Worm (Caenorhabditis elegans) whole organism, L1 larva: ENCODE data around the gene F15A8.1.

Experiments used
- Y116A8C.19 ChIP-seq: sonication (generic microtip); optimal IDR thresholded peaks from 2 replicates; lab custom pipeline; 2016; ENCODE audit warnings: missing compliant biosample characterization, missing genetic modification characterization, borderline replicate concordance
- alr-1 ChIP-seq: fragments of 200-800 bp; sonication (Bioruptor generic); optimal IDR thresholded peaks from 2 replicates; lab custom pipeline; 2018; ENCODE audit warnings: borderline replicate concordance, mild to moderate bottlenecking, missing genetic modification characterization, missing compliant biosample characterization
- ama-1 ChIP-seq: fragments of 150-350 bp; optimal IDR thresholded peaks from 2 replicates; lab custom pipeline; 2014
- ceh-63 ChIP-seq: fragments of 200-800 bp; sonication (Bioruptor generic); optimal IDR thresholded peaks from 2 replicates; lab custom pipeline; 2018; ENCODE audit warnings: mild to moderate bottlenecking, missing genetic modification characterization, missing compliant biosample characterization
- ceh-8 ChIP-seq: fragments of 200-800 bp; sonication (Bioruptor generic); optimal IDR thresholded peaks from 2 replicates; lab custom pipeline; 2018; ENCODE audit warnings: mild to moderate bottlenecking, missing genetic modification characterization, moderate library complexity, missing compliant biosample characterization
- ceh-82 ChIP-seq, 3 experiments: fragments of 150-350 bp in 1 of 3; sonication (generic microtip) in 2 of 3; optimal IDR thresholded peaks; 2 replicates each; lab custom pipeline; 2014 to 2017; ENCODE audit warnings: missing biosample characterization in 3 of 3, missing genetic modification characterization in 3 of 3
- dpl-1 ChIP-seq, 3 experiments: fragments of 150-350 bp in 2 of 3; sonication (generic microtip) in 1 of 3; optimal IDR thresholded peaks; 2 replicates each; lab custom pipeline; 2014 to 2017; ENCODE audit warnings: missing biosample characterization in 3 of 3, missing genetic modification characterization in 3 of 3, missing genetic modification reagents in 3 of 3
- dsc-1 ChIP-seq: sonication (generic microtip); optimal IDR thresholded peaks from 2 replicates; lab custom pipeline; 2016; ENCODE audit warnings: mild to moderate bottlenecking, missing genetic modification characterization, missing compliant biosample characterization
- efl-3 ChIP-seq: fragments of 200-800 bp; sonication (Bioruptor generic); optimal IDR thresholded peaks from 2 replicates; lab custom pipeline; 2018; ENCODE audit warnings: mild to moderate bottlenecking, missing genetic modification characterization, missing compliant biosample characterization
- elt-3 ChIP-seq, 6 experiments: fragments of 150-350 bp in 1 of 6; sonication (generic microtip); optimal IDR thresholded peaks; 2 replicates each; lab custom pipeline; 2017 to 2018; ENCODE audit warnings: missing biosample characterization in 6 of 6, missing genetic modification characterization in 6 of 6, inconsistent platforms in 1 of 6
- fkh-10 ChIP-seq: sonication (generic microtip); optimal IDR thresholded peaks from 2 replicates; lab custom pipeline; 2017; ENCODE audit warnings: missing biosample characterization, missing genetic modification reagents, missing genetic modification characterization
- fkh-4 ChIP-seq: sonication (generic microtip); optimal IDR thresholded peaks from 2 replicates; lab custom pipeline; 2016; ENCODE audit warnings: missing compliant biosample characterization, missing genetic modification characterization, borderline replicate concordance
- hlh-17 ChIP-seq: fragments of 200-800 bp; sonication (Bioruptor generic); optimal IDR thresholded peaks from 2 replicates; lab custom pipeline; 2018; ENCODE audit warnings: missing genetic modification characterization, mild to moderate bottlenecking, missing compliant biosample characterization, moderate library complexity, borderline replicate concordance
- hlh-4 ChIP-seq: sonication (generic microtip); optimal IDR thresholded peaks from 2 replicates; lab custom pipeline; 2016; ENCODE audit warnings: mild to moderate bottlenecking, missing genetic modification characterization, missing compliant biosample characterization
- isw-1 ChIP-seq: fragments of 200-800 bp; sonication (Bioruptor generic); IDR thresholded peaks from 2 replicates; pipeline ENCODE4 v1.3.6; 2022; ENCODE audit warnings: missing genetic modification characterization, missing compliant biosample characterization
- lin-14 ChIP-seq: fragments of 200-800 bp; sonication (Bioruptor generic); optimal IDR thresholded peaks from 2 replicates; lab custom pipeline; 2018; ENCODE audit warnings: mild to moderate bottlenecking, missing genetic modification characterization, moderate library complexity, missing compliant biosample characterization
- lin-15B ChIP-seq: fragments of 150-350 bp; sonication (generic microtip); optimal IDR thresholded peaks from 3 replicates; lab custom pipeline; 2014; ENCODE audit warnings: missing biosample characterization, missing genetic modification characterization
- lin-39 ChIP-seq: fragments of 150-350 bp; optimal IDR thresholded peaks from 2 replicates; lab custom pipeline; 2014; ENCODE audit warnings: missing biosample characterization, missing genetic modification reagents, missing genetic modification characterization
- lir-3 ChIP-seq: sonication (generic microtip); optimal IDR thresholded peaks from 2 replicates; lab custom pipeline; 2016; ENCODE audit warnings: mild to moderate bottlenecking, missing genetic modification characterization, moderate library complexity, missing compliant biosample characterization; ENCODE audit not compliant: poor library complexity
- mab-9 ChIP-seq: fragments of 200-800 bp; sonication (Bioruptor generic); IDR thresholded peaks from 2 replicates; pipeline ENCODE4 v1.3.6; 2022; ENCODE audit warnings: missing genetic modification reagents, missing genetic modification characterization, missing compliant biosample characterization
- mdl-1 ChIP-seq, 2 experiments: fragments of 150-350 bp; optimal IDR thresholded peaks; 2 replicates each; lab custom pipeline; 2014 to 2017; ENCODE audit warnings: missing biosample characterization in 2 of 2, missing genetic modification characterization in 2 of 2, inconsistent platforms in 1 of 2
- mef-2 ChIP-seq: fragments of 150-350 bp; optimal IDR thresholded peaks from 2 replicates; lab custom pipeline; 2014; ENCODE audit warnings: missing biosample characterization, missing genetic modification characterization
- nhr-12 ChIP-seq: sonication (generic microtip); optimal IDR thresholded peaks from 2 replicates; lab custom pipeline; 2017; ENCODE audit warnings: missing biosample characterization, missing genetic modification characterization
- nhr-19 ChIP-seq: fragments of 200-800 bp; sonication (Bioruptor generic); conservative IDR thresholded peaks from 2 replicates; pipeline ENCODE4 v1.3.6; 2022; ENCODE audit warnings: missing genetic modification characterization, missing compliant biosample characterization
- nhr-20 ChIP-seq: sonication (generic microtip); optimal IDR thresholded peaks from 2 replicates; lab custom pipeline; 2016; ENCODE audit warnings: mild to moderate bottlenecking, missing genetic modification characterization, missing compliant biosample characterization
- nhr-47 ChIP-seq: sonication (generic microtip); optimal IDR thresholded peaks from 2 replicates; lab custom pipeline; 2016; ENCODE audit warnings: mild to moderate bottlenecking, missing genetic modification characterization, moderate library complexity, missing compliant biosample characterization
- nhr-71 ChIP-seq: sonication (generic microtip); optimal IDR thresholded peaks from 2 replicates; lab custom pipeline; 2016; ENCODE audit warnings: mild to moderate bottlenecking, missing genetic modification characterization, moderate library complexity, missing compliant biosample characterization
- nhr-76 ChIP-seq: sonication (generic microtip); optimal IDR thresholded peaks from 2 replicates; lab custom pipeline; 2017; ENCODE audit warnings: missing biosample characterization, missing genetic modification characterization
- nhr-77 ChIP-seq: fragments of 150-350 bp; optimal IDR thresholded peaks from 2 replicates; lab custom pipeline; 2014; ENCODE audit warnings: missing biosample characterization, missing genetic modification characterization
- nhr-90 ChIP-seq: sonication (generic microtip); optimal IDR thresholded peaks from 2 replicates; lab custom pipeline; 2016; ENCODE audit warnings: mild to moderate bottlenecking, missing genetic modification characterization, missing compliant biosample characterization; ENCODE audit not compliant: poor library complexity
- pqm-1 ChIP-seq: sonication (generic microtip); optimal IDR thresholded peaks from 3 replicates; lab custom pipeline; 2017; ENCODE audit warnings: missing biosample characterization, missing genetic modification characterization
- rnt-1 ChIP-seq: sonication (generic microtip); optimal IDR thresholded peaks from 2 replicates; lab custom pipeline; 2016; ENCODE audit warnings: mild to moderate bottlenecking, missing genetic modification characterization, moderate library complexity, missing compliant biosample characterization
- skn-1 ChIP-seq: fragments of 150-350 bp; optimal IDR thresholded peaks from 2 replicates; lab custom pipeline; 2014; ENCODE audit warnings: missing biosample characterization, missing genetic modification characterization
- snpc-4 ChIP-seq: fragments of 150-350 bp; optimal IDR thresholded peaks from 2 replicates; lab custom pipeline; 2014; ENCODE audit warnings: missing biosample characterization, missing genetic modification characterization
- sox-4 ChIP-seq: sonication (generic microtip); optimal IDR thresholded peaks from 2 replicates; lab custom pipeline; 2016; ENCODE audit warnings: missing genetic modification characterization, missing compliant biosample characterization
- swsn-7 ChIP-seq: sonication (generic microtip); optimal IDR thresholded peaks from 2 replicates; lab custom pipeline; 2016; ENCODE audit warnings: missing genetic modification characterization, missing compliant biosample characterization
- tbx-2 ChIP-seq: sonication (generic microtip); optimal IDR thresholded peaks from 2 replicates; lab custom pipeline; 2016; ENCODE audit warnings: missing genetic modification characterization, missing compliant biosample characterization
- unc-130 ChIP-seq: fragments of 150-350 bp; optimal IDR thresholded peaks from 2 replicates; lab custom pipeline; 2017; ENCODE audit warnings: missing biosample characterization, missing genetic modification characterization, inconsistent platforms
- vab-15 ChIP-seq: sonication (generic microtip); optimal IDR thresholded peaks from 2 replicates; lab custom pipeline; 2017; ENCODE audit warnings: missing genotype, mild to moderate bottlenecking, missing genetic modification characterization, missing compliant biosample characterization
- zip-4 ChIP-seq: fragments of 200-800 bp; sonication (Bioruptor generic); optimal IDR thresholded peaks from 2 replicates; lab custom pipeline; 2018; ENCODE audit warnings: mild to moderate bottlenecking, missing genetic modification characterization, moderate library complexity, missing compliant biosample characterization

F15A8.1 gene

ce11 chrX:4429364-4429763 is 11.4 kb upstream of the F15A8.1 start:
- TF ChIP-seq fkh-10 (GFP tag; lab: Kevin White, UChicago) (no peak), mdl-1 (tag; optimal IDR thresholded peaks at IDR 0.05; lab: Kevin White, UChicago) (no peak), hlh-4 (tag; lab: Kevin White, UChicago) (no peak), lir-3 (tag; lab: Kevin White, UChicago) (no peak), efl-3 (GFP tag; lab: Kevin White, UChicago) (no peak), nhr-19 (GFP tag; lab: Robert Waterston, UW) (peak; percentile 26; the same call in 1 of the 2 replicates), ceh-63 (no peak), mab-9 (GFP tag; lab: Robert Waterston, UW) (no peak), unc-130 (tag; lab: Kevin White, UChicago) (no peak), dsc-1 (tag; lab: Kevin White, UChicago) (peak; percentile 10), lin-14 (GFP tag; lab: Kevin White, UChicago) (peak; percentile 38), zip-4 (no peak), hlh-17 (GFP tag; lab: Kevin White, UChicago) (no peak), swsn-7 (no peak), mef-2 (tag; lab: Kevin White, UChicago) (no peak), nhr-71 (tag; lab: Kevin White, UChicago) (peak; percentile 45), elt-3 (tag; optimal IDR thresholded peaks at IDR 0.05; lab: Kevin White, UChicago) (no peak), nhr-76 (no peak), nhr-12 (tag; lab: Kevin White, UChicago) (no peak), pqm-1 (tag; lab: Kevin White, UChicago) (no peak), Y116A8C.19 (tag; lab: Kevin White, UChicago) (no peak), dpl-1 (GFP tag; optimal IDR thresholded peaks at IDR 0.05; lab: Kevin White, UChicago) (no peak), isw-1 (GFP tag; lab: Robert Waterston, UW) (no peak), ama-1 (no peak), nhr-77 (no peak), nhr-90 (tag; lab: Kevin White, UChicago) (no peak), nhr-20 (tag; lab: Kevin White, UChicago) (no peak), rnt-1 (tag; lab: Kevin White, UChicago) (peak; percentile 68), alr-1 (tag; lab: Kevin White, UChicago) (no peak), snpc-4 (tag; lab: Kevin White, UChicago) (no peak), lin-39 (tag; lab: Kevin White, UChicago) (peak; percentile 3), fkh-4 (tag; lab: Kevin White, UChicago) (no peak), sox-4 (tag; lab: Kevin White, UChicago) (no peak), ceh-8 (GFP tag; lab: Kevin White, UChicago) (no peak)

- TF ChIP-seq ceh-82 (tag; optimal IDR thresholded peaks at IDR 0.05; lab: Kevin White, UChicago) (peak in 2 of 3 experiments; percentile 2 to 9), vab-15 (tag; lab: Kevin White, UChicago) (no peak), dsc-1 (tag; lab: Kevin White, UChicago) (no peak), rnt-1 (tag; lab: Kevin White, UChicago) (no peak), skn-1 (tag; lab: Kevin White, UChicago) (peak; percentile 32), lin-14 (GFP tag; lab: Kevin White, UChicago) (peak; percentile 63), fkh-10 (GFP tag; lab: Kevin White, UChicago) (peak; percentile 10), tbx-2 (tag; lab: Kevin White, UChicago) (no peak), lin-15B (no peak), nhr-47 (no peak), ceh-63 (no peak)
These were observed 6.2 kb upstream of the F15A8.1 start for ce11 chrX:4434577-4434976.
